Fruit fly (Drosophila melanogaster) whole organism, adult: ENCODE data around the gene SNF4Agamma.
A peak's percentile ranks its signal among the peaks of the same experiment; 100 is the strongest.

Source experiments
- CG11617 ChIP-seq: fragments of 200-800 bp; sonication (Bioruptor generic); optimal IDR thresholded peaks from 2 replicates; lab custom pipeline; 2017; ENCODE audit warnings: mild to moderate bottlenecking, missing biosample characterization, missing genetic modification reagents, missing genetic modification characterization
- CG12768 ChIP-seq: fragments of 200-800 bp; sonication (Bioruptor generic); optimal IDR thresholded peaks from 2 replicates; lab custom pipeline; 2017; ENCODE audit warnings: missing biosample characterization, missing genetic modification characterization, mild to moderate bottlenecking, moderate library complexity, missing genetic modification reagents
- CG14711 ChIP-seq: fragments of 200-800 bp; sonication (Bioruptor generic); optimal IDR thresholded peaks from 2 replicates; lab custom pipeline; 2018; ENCODE audit warnings: missing biosample characterization, mild to moderate bottlenecking, missing genetic modification characterization, moderate library complexity
- CG1620 ChIP-seq: fragments of 200-800 bp; sonication (Bioruptor generic); optimal IDR thresholded peaks from 2 replicates; lab custom pipeline; 2016; ENCODE audit warnings: missing biosample characterization, missing genetic modification characterization
- CG33017 ChIP-seq: fragments of 200-800 bp; sonication (Bioruptor generic); optimal IDR thresholded peaks from 2 replicates; lab custom pipeline; 2018; ENCODE audit warnings: missing biosample characterization, mild to moderate bottlenecking, missing genetic modification characterization, moderate library complexity
- CG5204 ChIP-seq: fragments of 200-800 bp; sonication (Bioruptor generic); optimal IDR thresholded peaks from 2 replicates; lab custom pipeline; 2016; ENCODE audit warnings: missing biosample characterization, missing genetic modification characterization
- CG7045 ChIP-seq: fragments of 200-800 bp; sonication (Bioruptor generic); optimal IDR thresholded peaks from 2 replicates; lab custom pipeline; 2017; ENCODE audit warnings: missing biosample characterization, mild to moderate bottlenecking, missing genetic modification characterization
- CG7101 ChIP-seq: fragments of 200-800 bp; sonication (Bioruptor generic); optimal IDR thresholded peaks from 2 replicates; lab custom pipeline; 2018; ENCODE audit warnings: missing biosample characterization, mild to moderate bottlenecking, missing genetic modification characterization, moderate library complexity
- Clk ChIP-seq: fragments of 200-800 bp; sonication (Bioruptor generic); optimal IDR thresholded peaks from 2 replicates; lab custom pipeline; 2017; ENCODE audit warnings: missing biosample characterization, missing genetic modification characterization
- Crg-1 ChIP-seq: fragments of 200-800 bp; sonication (Bioruptor generic); optimal IDR thresholded peaks from 2 replicates; lab custom pipeline; 2016; ENCODE audit warnings: missing biosample characterization, missing genetic modification characterization
- Hr96 ChIP-seq: fragments of 200-800 bp; sonication (Bioruptor generic); optimal IDR thresholded peaks from 2 replicates; lab custom pipeline; 2016; ENCODE audit warnings: missing biosample characterization, missing genetic modification characterization
- Mnt ChIP-seq: fragments of 200-800 bp; sonication (Bioruptor generic); optimal IDR thresholded peaks from 2 replicates; lab custom pipeline; 2016; ENCODE audit warnings: missing biosample characterization, mild to moderate bottlenecking, missing genetic modification characterization
- bab1 ChIP-seq: fragments of 200-800 bp; sonication (Bioruptor generic); optimal IDR thresholded peaks from 3 replicates; lab custom pipeline; 2019; ENCODE audit warnings: missing biosample characterization, mild to moderate bottlenecking, missing genetic modification characterization, moderate library complexity
- cic ChIP-seq: fragments of 200-800 bp; sonication (Bioruptor generic); optimal IDR thresholded peaks from 2 replicates; lab custom pipeline; 2017; ENCODE audit warnings: missing biosample characterization, mild to moderate bottlenecking, missing genetic modification characterization, moderate library complexity
- cnc ChIP-seq, 2 experiments: fragments of >200 bp; optimal IDR thresholded peaks; 2 replicates each; lab custom pipeline; 2017
- kay ChIP-seq: fragments of 200-800 bp; sonication (Bioruptor generic); peaks from one replicate; lab custom pipeline; 2016; ENCODE audit warnings: missing biosample characterization, missing genetic modification characterization, borderline replicate concordance
- ovo ChIP-seq: fragments of 200-800 bp; sonication (Bioruptor generic); optimal IDR thresholded peaks from 2 replicates; lab custom pipeline; 2016; ENCODE audit warnings: missing biosample characterization, missing genetic modification characterization
- pad ChIP-seq: fragments of 200-800 bp; sonication (Bioruptor generic); optimal IDR thresholded peaks from 3 replicates; lab custom pipeline; 2017; ENCODE audit warnings: missing biosample characterization, missing genetic modification characterization, mild to moderate bottlenecking, moderate library complexity, missing genetic modification reagents
- tj ChIP-seq: fragments of 200-800 bp; sonication (Bioruptor generic); optimal IDR thresholded peaks from 3 replicates; lab custom pipeline; 2017; ENCODE audit warnings: missing biosample characterization, mild to moderate bottlenecking, missing genetic modification characterization, moderate library complexity
- toe ChIP-seq: fragments of 200-800 bp; sonication (Bioruptor generic); optimal IDR thresholded peaks from 2 replicates; lab custom pipeline; 2016; ENCODE audit warnings: missing biosample characterization, missing genetic modification characterization

The SNF4Agamma gene

DNA sequence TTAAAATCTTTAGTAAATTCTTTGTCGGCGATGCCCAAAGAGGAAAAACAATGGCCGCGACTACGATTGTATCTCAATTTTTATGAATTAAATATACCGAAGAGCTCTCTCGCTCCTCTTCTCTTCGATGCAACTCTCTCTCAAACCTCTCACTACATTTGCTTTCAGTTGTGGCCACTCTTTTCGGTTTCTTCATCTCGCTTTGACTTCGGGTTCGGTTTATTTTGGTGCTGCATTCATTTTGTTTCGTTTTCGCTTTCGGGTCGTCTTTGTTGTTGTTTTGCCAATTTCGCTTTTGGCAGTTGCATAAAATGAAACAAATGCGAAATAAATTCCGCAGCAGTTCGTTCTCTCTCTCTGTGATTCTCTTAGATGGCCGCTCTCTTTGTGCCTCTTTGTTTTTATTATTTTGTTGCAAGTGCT is 12.3 kb downstream of the SNF4Agamma start:
- TF ChIP-seq bab1 (GFP tag; lab: Kevin White, UChicago): peak; percentile 38
- no peak for TF ChIP-seq Mnt
- no peak for TF ChIP-seq cnc (optimal IDR thresholded peaks at IDR 0.05; lab: Kevin White, UChicago)
- TF ChIP-seq cic (GFP tag; lab: Kevin White, UChicago): no peak
- peak; percentile 51 for TF ChIP-seq CG12768 (GFP tag; lab: Kevin White, UChicago)
- peak; percentile 52 for TF ChIP-seq tj (GFP tag; lab: Kevin White, UChicago)
- no peak for TF ChIP-seq ovo
- TF ChIP-seq CG33017 (tag; lab: Kevin White, UChicago): peak; percentile 61
- no peak for TF ChIP-seq Hr96 (GFP tag; lab: Kevin White, UChicago)
- peak; percentile 48 for TF ChIP-seq CG7045 (GFP tag; lab: Kevin White, UChicago)
- TF ChIP-seq kay (GFP tag; lab: Kevin White, UChicago): peak; percentile 35
- TF ChIP-seq CG14711 (tag; lab: Kevin White, UChicago): no peak
- peak; percentile 23 for TF ChIP-seq CG7101 (tag; lab: Kevin White, UChicago)
- TF ChIP-seq toe (GFP tag; lab: Kevin White, UChicago): no peak
- TF ChIP-seq CG11617 (GFP tag; lab: Kevin White, UChicago): peak; percentile 65
- no peak for TF ChIP-seq pad (GFP tag; lab: Kevin White, UChicago)
- TF ChIP-seq Clk (GFP tag; lab: Kevin White, UChicago): no peak

- TF ChIP-seq pad (GFP tag; lab: Kevin White, UChicago): no peak
- TF ChIP-seq CG12768 (GFP tag; lab: Kevin White, UChicago): no peak
- no peak for TF ChIP-seq Crg-1 (GFP tag; lab: Kevin White, UChicago)
- no peak for TF ChIP-seq Hr96 (GFP tag; lab: Kevin White, UChicago)
- no peak for TF ChIP-seq CG33017 (tag; lab: Kevin White, UChicago)
- no peak for TF ChIP-seq CG14711 (tag; lab: Kevin White, UChicago)
- TF ChIP-seq CG5204 (GFP tag; lab: Kevin White, UChicago): no peak
- no peak for TF ChIP-seq Clk (GFP tag; lab: Kevin White, UChicago)
- no peak for TF ChIP-seq CG1620 (GFP tag; lab: Kevin White, UChicago)
- TF ChIP-seq cic (GFP tag; lab: Kevin White, UChicago): no peak
- no peak for TF ChIP-seq CG7101 (tag; lab: Kevin White, UChicago)
- no peak for TF ChIP-seq toe (GFP tag; lab: Kevin White, UChicago)
- no peak for TF ChIP-seq cnc (optimal IDR thresholded peaks at IDR 0.05; lab: Kevin White, UChicago)
- no peak for TF ChIP-seq Mnt
- no peak for TF ChIP-seq CG11617 (GFP tag; lab: Kevin White, UChicago)
Measured at dm6 chr3R:21154130-21154529, 13.6 kb downstream of the SNF4Agamma start.

DNA sequence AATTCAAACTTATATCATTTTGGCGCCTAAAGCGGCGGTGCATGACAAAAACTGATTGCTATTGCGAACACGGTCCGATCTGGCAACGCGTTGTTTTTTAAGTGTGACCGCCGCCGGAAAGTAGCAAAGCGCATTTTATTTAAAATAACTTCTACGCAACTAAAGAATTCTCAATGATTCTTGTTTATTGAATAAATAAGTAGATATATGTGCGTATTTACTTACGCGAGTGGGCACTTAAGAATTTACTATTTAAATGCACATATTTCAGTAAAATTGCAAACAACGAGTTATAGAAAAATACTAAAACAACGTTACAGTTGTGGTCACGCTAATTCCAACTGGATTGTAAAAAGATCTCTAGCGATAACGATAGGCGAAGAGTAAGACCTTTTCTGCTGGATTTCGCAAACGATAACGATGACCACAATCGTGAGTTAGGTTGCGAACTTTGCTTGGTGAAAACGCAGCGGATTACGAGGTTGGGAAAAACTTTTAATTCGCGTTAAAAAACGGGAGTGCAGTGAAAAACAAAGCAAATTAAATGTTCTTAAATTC is 15.5 kb downstream of the SNF4Agamma start:
- TF ChIP-seq Mnt (no peak), bab1 (GFP tag; lab: Kevin White, UChicago) (peak; percentile 29), CG5204 (GFP tag; lab: Kevin White, UChicago) (peak; percentile 27), toe (GFP tag; lab: Kevin White, UChicago) (peak; percentile 8), CG7101 (tag; lab: Kevin White, UChicago) (peak; percentile 12), tj (GFP tag; lab: Kevin White, UChicago) (peak; percentile 13), CG14711 (tag; lab: Kevin White, UChicago) (peak; percentile 13), CG1620 (GFP tag; lab: Kevin White, UChicago) (peak; percentile 9), cic (GFP tag; lab: Kevin White, UChicago) (no peak)

DNA sequence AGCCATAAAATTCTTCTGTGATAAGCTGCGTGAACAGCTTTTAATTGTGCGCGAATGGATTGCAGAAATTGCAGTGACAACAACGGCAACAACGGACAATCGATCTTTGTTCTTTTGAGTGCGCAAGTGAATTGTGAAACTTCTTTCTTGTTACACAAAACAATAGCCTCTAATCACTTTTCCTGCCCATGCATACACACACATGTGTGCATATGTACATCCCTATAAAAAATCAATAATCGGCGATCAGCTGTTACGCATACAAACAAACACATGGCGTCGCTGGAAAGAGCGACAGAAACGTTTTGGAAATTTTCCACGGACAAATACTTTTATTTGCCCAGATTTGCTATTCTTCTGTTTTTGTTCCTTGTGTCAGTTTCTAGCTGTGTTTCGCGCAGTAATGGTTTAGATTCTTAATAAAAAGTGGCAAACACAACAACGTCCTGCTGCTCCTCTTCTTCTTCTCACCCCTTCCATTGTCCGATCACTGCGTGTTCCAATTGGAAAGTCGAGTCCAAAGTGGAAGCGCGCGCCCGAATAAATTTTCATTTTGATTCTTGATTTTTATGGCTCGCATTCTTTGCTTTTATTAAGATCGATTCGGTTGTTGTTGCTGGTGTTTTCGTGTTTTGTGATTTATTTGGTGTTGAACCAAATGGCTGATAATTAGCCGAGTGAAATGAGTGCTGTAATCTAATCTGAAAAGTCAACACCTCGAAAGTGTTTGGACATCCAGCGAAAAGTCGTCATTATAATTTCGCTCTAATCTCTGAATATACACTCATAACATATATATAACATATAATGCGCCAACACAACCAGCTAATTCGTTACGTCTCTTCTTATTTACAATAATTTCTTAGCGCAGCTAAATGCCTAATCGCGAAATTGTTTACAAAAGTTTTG is 16.3 kb downstream of the SNF4Agamma start:
- peak; percentile 50 for TF ChIP-seq Clk (GFP tag; lab: Kevin White, UChicago)
- TF ChIP-seq kay (GFP tag; lab: Kevin White, UChicago): peak; percentile 71
- TF ChIP-seq ovo: peak; percentile 29
- no peak for TF ChIP-seq cnc (optimal IDR thresholded peaks at IDR 0.05; lab: Kevin White, UChicago)
- peak; percentile 26 for TF ChIP-seq pad (GFP tag; lab: Kevin White, UChicago)
- peak; percentile 2 for TF ChIP-seq Crg-1 (GFP tag; lab: Kevin White, UChicago)
- peak; percentile 94 for TF ChIP-seq cic (GFP tag; lab: Kevin White, UChicago)
- peak; percentile 60 for TF ChIP-seq toe (GFP tag; lab: Kevin White, UChicago)
- peak; percentile 33 for TF ChIP-seq bab1 (GFP tag; lab: Kevin White, UChicago)
- peak; percentile 45 for TF ChIP-seq Mnt
- peak; percentile 33 for TF ChIP-seq CG12768 (GFP tag; lab: Kevin White, UChicago)
- peak; percentile 69 for TF ChIP-seq CG7045 (GFP tag; lab: Kevin White, UChicago)
- peak; percentile 60 for TF ChIP-seq CG7101 (tag; lab: Kevin White, UChicago)
- no peak for TF ChIP-seq Hr96 (GFP tag; lab: Kevin White, UChicago)
- TF ChIP-seq CG1620 (GFP tag; lab: Kevin White, UChicago): no peak
- TF ChIP-seq tj (GFP tag; lab: Kevin White, UChicago): peak; percentile 19
- peak; percentile 28 for TF ChIP-seq CG11617 (GFP tag; lab: Kevin White, UChicago)
- peak; percentile 0 for TF ChIP-seq CG14711 (tag; lab: Kevin White, UChicago)
- no peak for TF ChIP-seq CG5204 (GFP tag; lab: Kevin White, UChicago)
- TF ChIP-seq CG33017 (tag; lab: Kevin White, UChicago): peak; percentile 71

DNA sequence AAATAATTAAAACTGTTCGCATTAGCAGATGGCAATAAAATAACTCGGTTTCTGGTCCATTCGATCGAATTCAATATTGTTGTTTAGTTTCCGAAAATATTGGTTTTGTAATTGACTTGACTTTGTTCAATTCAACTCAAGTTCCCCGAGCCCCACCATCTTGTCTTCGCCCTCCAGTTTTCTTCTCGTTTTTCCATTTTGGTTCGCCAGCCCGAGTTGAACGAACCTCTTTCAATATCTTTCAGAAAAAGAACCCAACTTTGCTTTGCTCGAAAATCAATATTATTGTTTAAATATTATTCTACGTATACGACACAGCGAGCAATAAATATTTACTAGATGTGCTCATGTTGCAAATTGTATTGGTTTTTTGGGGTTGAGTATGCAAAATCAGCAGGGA is 18.1 kb downstream of the SNF4Agamma start:
- no peak for TF ChIP-seq CG12768 (GFP tag; lab: Kevin White, UChicago)
- no peak for TF ChIP-seq kay (GFP tag; lab: Kevin White, UChicago)
- TF ChIP-seq pad (GFP tag; lab: Kevin White, UChicago): no peak
- TF ChIP-seq ovo: no peak
- no peak for TF ChIP-seq CG33017 (tag; lab: Kevin White, UChicago)
- no peak for TF ChIP-seq toe (GFP tag; lab: Kevin White, UChicago)
- TF ChIP-seq bab1 (GFP tag; lab: Kevin White, UChicago): no peak
- TF ChIP-seq cnc (optimal IDR thresholded peaks at IDR 0.05; lab: Kevin White, UChicago): no peak
- TF ChIP-seq CG14711 (tag; lab: Kevin White, UChicago): no peak
- TF ChIP-seq CG5204 (GFP tag; lab: Kevin White, UChicago): no peak
- TF ChIP-seq CG7101 (tag; lab: Kevin White, UChicago): no peak
- no peak for TF ChIP-seq Mnt
- TF ChIP-seq Hr96 (GFP tag; lab: Kevin White, UChicago): no peak
